Fruit fly (Drosophila melanogaster) Kc167 (cell line): Measurements from ENCODE around the gene Argp.

ENCODE experiments used
- Myc ChIP-seq: fragments of >200 bp; optimal IDR thresholded peaks from 2 replicates; lab custom pipeline; 2017; ENCODE audit warnings: missing external identifiers
- Sin3A ChIP-seq: fragments of >200 bp; optimal IDR thresholded peaks from 2 replicates; lab custom pipeline; 2018; ENCODE audit warnings: missing external identifiers
- h ChIP-seq: fragments of >200 bp; optimal IDR thresholded peaks from 3 replicates; lab custom pipeline; 2018; ENCODE audit warnings: missing external identifiers
- insv ChIP-seq: fragments of >200 bp; optimal IDR thresholded peaks from 3 replicates; lab custom pipeline; 2018; ENCODE audit warnings: missing external identifiers
- psq ChIP-seq: fragments of >200 bp; optimal IDR thresholded peaks from 2 replicates; lab custom pipeline; 2017; ENCODE audit warnings: missing external identifiers

- TF ChIP-seq psq (lab: Kevin White, UChicago) (no peak), Sin3A (lab: Kevin White, UChicago) (no peak), insv (lab: Kevin White, UChicago) (no peak), h (lab: Kevin White, UChicago) (no peak), Myc (lab: Kevin White, UChicago) (no peak)
Observed at dm6 chr3R:13715674-13716454, 6.1 kb upstream of the Argp start.
